Fruit fly (Drosophila melanogaster) whole organism, prepupa: Measurements from ENCODE around the gene obst-G.

Experiments used
- Blimp-1 ChIP-seq: fragments of 200-800 bp; sonication (Bioruptor generic); optimal IDR thresholded peaks from 3 replicates; lab custom pipeline; 2017; ENCODE audit warnings: missing biosample characterization, missing genetic modification characterization, mild to moderate bottlenecking, moderate library complexity, missing genetic modification reagents
- CG10631 ChIP-seq: fragments of 200-800 bp; sonication (Bioruptor generic); optimal IDR thresholded peaks from 2 replicates; lab custom pipeline; 2016; ENCODE audit warnings: missing biosample characterization, missing genetic modification characterization
- CG11294 ChIP-seq: fragments of 200-800 bp; sonication (Bioruptor generic); IDR thresholded peaks from 2 replicates; pipeline ENCODE4 v1.3.6; 2022; ENCODE audit warnings: missing biosample characterization, missing genetic modification characterization
- CG15336 ChIP-seq: fragments of 200-800 bp; sonication (Bioruptor generic); IDR thresholded peaks from 2 replicates; pipeline ENCODE4 v1.3.6; 2022; ENCODE audit warnings: missing biosample characterization, missing genetic modification characterization
- CG1621 ChIP-seq: fragments of 200-800 bp; sonication (Bioruptor generic); optimal IDR thresholded peaks from 3 replicates; lab custom pipeline; 2018; ENCODE audit warnings: missing biosample characterization, mild to moderate bottlenecking, missing genetic modification characterization
- CG16779 ChIP-seq: fragments of 200-800 bp; sonication (Bioruptor generic); optimal IDR thresholded peaks from 3 replicates; lab custom pipeline; 2017; ENCODE audit warnings: missing biosample characterization, mild to moderate bottlenecking, missing genetic modification characterization
- CG31627 ChIP-seq: fragments of 200-800 bp; sonication (Bioruptor generic); optimal IDR thresholded peaks from 3 replicates; lab custom pipeline; 2016; ENCODE audit warnings: missing biosample characterization, missing genetic modification characterization
- CG32006 ChIP-seq: fragments of 200-800 bp; sonication (Bioruptor generic); optimal IDR thresholded peaks from 3 replicates; lab custom pipeline; 2017; ENCODE audit warnings: missing biosample characterization, mild to moderate bottlenecking, missing genetic modification characterization
- CG34406 ChIP-seq: fragments of 200-800 bp; sonication (Bioruptor generic); optimal IDR thresholded peaks from 3 replicates; lab custom pipeline; 2016; ENCODE audit warnings: missing biosample characterization, missing genetic modification characterization
- CG3919 ChIP-seq: fragments of 200-800 bp; sonication (Bioruptor generic); optimal IDR thresholded peaks from 3 replicates; lab custom pipeline; 2016; ENCODE audit warnings: missing biosample characterization, missing genetic modification characterization
- CG4318 ChIP-seq: fragments of 200-800 bp; sonication (Bioruptor generic); optimal IDR thresholded peaks from 3 replicates; lab custom pipeline; 2017; ENCODE audit warnings: missing biosample characterization, mild to moderate bottlenecking, missing genetic modification characterization
- CG6276 ChIP-seq: fragments of 200-800 bp; sonication (Bioruptor generic); optimal IDR thresholded peaks from 2 replicates; lab custom pipeline; 2017; ENCODE audit warnings: missing biosample characterization, mild to moderate bottlenecking, missing genetic modification characterization
- CG8119 ChIP-seq: fragments of 200-800 bp; sonication (Bioruptor generic); IDR thresholded peaks from 3 replicates; pipeline ENCODE4 v1.3.6; 2022; ENCODE audit warnings: missing biosample characterization, missing genetic modification characterization
- CG8632 ChIP-seq: fragments of 200-800 bp; sonication (Bioruptor generic); optimal IDR thresholded peaks from 3 replicates; lab custom pipeline; 2016; ENCODE audit warnings: missing biosample characterization, missing genetic modification characterization
- Eip75B ChIP-seq: fragments of 200-800 bp; sonication (Bioruptor generic); optimal IDR thresholded peaks from 3 replicates; lab custom pipeline; 2016; ENCODE audit warnings: missing biosample characterization, missing genetic modification characterization
- Eip93F ChIP-seq: fragments of 200-800 bp; sonication (Bioruptor generic); optimal IDR thresholded peaks from 2 replicates; lab custom pipeline; 2016; ENCODE audit warnings: missing biosample characterization, mild to moderate bottlenecking, missing genetic modification characterization
- Ets21C ChIP-seq: fragments of 200-800 bp; sonication (Bioruptor generic); optimal IDR thresholded peaks from 3 replicates; lab custom pipeline; 2016; ENCODE audit warnings: missing biosample characterization, missing genetic modification characterization
- Ets96B ChIP-seq: fragments of 200-800 bp; optimal IDR thresholded peaks from 2 replicates; lab custom pipeline; 2019; ENCODE audit warnings: missing biosample characterization, mild to moderate bottlenecking, missing genetic modification characterization, moderate library complexity
- Hr39 ChIP-seq: fragments of 200-800 bp; sonication (Bioruptor generic); optimal IDR thresholded peaks from 2 replicates; lab custom pipeline; 2016; ENCODE audit warnings: missing biosample characterization, missing genetic modification characterization
- OdsH ChIP-seq: fragments of 200-800 bp; sonication (Bioruptor generic); optimal IDR thresholded peaks from 3 replicates; lab custom pipeline; 2016; ENCODE audit warnings: missing biosample characterization, missing genetic modification characterization
- Smox ChIP-seq: fragments of 200-800 bp; sonication (Bioruptor generic); optimal IDR thresholded peaks from 3 replicates; lab custom pipeline; 2016; ENCODE audit warnings: missing biosample characterization, missing genetic modification characterization
- Sox14 ChIP-seq: fragments of 200-800 bp; sonication (Bioruptor generic); optimal IDR thresholded peaks from 3 replicates; lab custom pipeline; 2016; ENCODE audit warnings: missing biosample characterization, missing genetic modification characterization
- Sox15 ChIP-seq: fragments of 200-800 bp; sonication (Bioruptor generic); optimal IDR thresholded peaks from 3 replicates; lab custom pipeline; 2016; ENCODE audit warnings: missing biosample characterization, missing genetic modification characterization
- acj6 ChIP-seq: fragments of 200-800 bp; sonication (Bioruptor generic); optimal IDR thresholded peaks from 3 replicates; lab custom pipeline; 2016; ENCODE audit warnings: missing biosample characterization, missing genetic modification characterization
- cyc ChIP-seq: fragments of 200-800 bp; sonication (Bioruptor generic); optimal IDR thresholded peaks from 3 replicates; lab custom pipeline; 2016; ENCODE audit warnings: missing biosample characterization, missing genetic modification characterization
- dac ChIP-seq: fragments of 200-800 bp; sonication (Bioruptor generic); optimal IDR thresholded peaks from 2 replicates; lab custom pipeline; 2017; ENCODE audit warnings: missing biosample characterization, mild to moderate bottlenecking, missing genetic modification characterization
- fkh ChIP-seq: fragments of 200-800 bp; sonication (Bioruptor generic); optimal IDR thresholded peaks from 3 replicates; lab custom pipeline; 2017; ENCODE audit warnings: missing biosample characterization, mild to moderate bottlenecking, missing genetic modification characterization, moderate library complexity
- lz ChIP-seq: fragments of 200-800 bp; sonication (Bioruptor generic); optimal IDR thresholded peaks from 3 replicates; lab custom pipeline; 2016; ENCODE audit warnings: missing biosample characterization, missing genetic modification characterization
- net ChIP-seq: fragments of 200-800 bp; sonication (Bioruptor generic); optimal IDR thresholded peaks from 3 replicates; lab custom pipeline; 2016; ENCODE audit warnings: missing biosample characterization, missing genetic modification characterization
- pdm3 ChIP-seq: fragments of 200-800 bp; sonication (Bioruptor generic); optimal IDR thresholded peaks from 3 replicates; lab custom pipeline; 2016; ENCODE audit warnings: missing biosample characterization, missing genetic modification characterization
- salr ChIP-seq, 2 experiments: fragments of 200-800 bp; sonication (Bioruptor generic); optimal IDR thresholded peaks; 3 replicates each; lab custom pipeline; 2016 to 2018; ENCODE audit warnings: missing biosample characterization in 2 of 2, missing genetic modification characterization in 2 of 2, mild to moderate bottlenecking in 1 of 2
- spab ChIP-seq: fragments of 200-800 bp; sonication (Bioruptor generic); optimal IDR thresholded peaks from 2 replicates; lab custom pipeline; 2017; ENCODE audit warnings: missing biosample characterization, mild to moderate bottlenecking, missing genetic modification characterization, missing genetic modification reagents
- svp ChIP-seq: fragments of 200-800 bp; sonication (Bioruptor generic); peaks from one replicate; lab custom pipeline; 2016; ENCODE audit warnings: missing biosample characterization, missing genetic modification characterization
- vri ChIP-seq: fragments of 200-800 bp; sonication (Bioruptor generic); optimal IDR thresholded peaks from 3 replicates; lab custom pipeline; 2016; ENCODE audit warnings: missing biosample characterization, mild to moderate bottlenecking, missing genetic modification characterization

The obst-G gene

DNA sequence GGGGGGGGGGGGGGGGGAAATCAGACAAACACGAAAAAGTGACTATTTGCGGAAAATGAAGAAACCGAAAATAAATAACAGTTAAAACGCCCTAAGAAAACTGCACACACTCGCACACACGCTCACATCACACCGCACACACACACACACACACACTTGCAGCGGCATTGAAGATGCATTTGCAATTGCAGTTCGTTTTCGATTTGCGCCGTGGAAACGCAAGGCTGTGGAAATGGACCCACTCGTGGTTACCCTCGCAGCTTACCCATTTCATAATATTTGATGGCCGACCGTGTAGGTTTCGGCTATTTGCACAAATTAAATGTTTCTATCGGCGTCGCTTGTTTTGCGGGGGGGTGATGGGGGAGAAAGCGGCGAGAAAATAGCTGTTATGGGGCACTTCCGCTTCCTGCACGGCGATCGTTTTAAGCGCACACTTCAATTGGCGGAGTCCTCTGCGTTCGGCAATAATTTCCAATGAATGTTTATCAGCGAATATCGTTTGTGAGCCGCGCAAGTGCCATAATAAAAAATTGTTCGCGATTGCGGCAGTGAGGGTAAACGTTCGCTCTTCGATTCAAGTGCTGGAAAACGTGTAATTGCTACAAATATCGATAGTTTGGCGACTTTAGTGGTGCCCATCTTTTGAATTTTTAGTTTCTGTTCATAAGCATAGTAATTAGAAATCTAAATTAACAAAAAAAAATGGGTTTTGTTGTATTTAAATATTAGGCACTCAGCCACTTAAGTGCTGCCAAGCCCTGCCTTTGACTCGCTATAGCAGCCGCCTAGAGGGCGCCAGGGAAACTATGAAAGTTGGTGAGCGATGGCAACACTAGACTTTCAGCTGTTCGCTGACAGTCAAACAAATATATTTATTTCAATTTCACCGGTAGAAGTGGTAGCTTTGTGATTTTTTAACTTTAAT is 49.5 kb upstream of the obst-G start, which contains the start of the genes Pop2 and CG6928 (continued):
- TF ChIP-seq Sox14 (GFP tag; lab: Kevin White, UChicago), result peak; percentile 69
- TF ChIP-seq CG4318 (GFP tag; lab: Kevin White, UChicago), result no peak
- TF ChIP-seq salr (GFP tag; optimal IDR thresholded peaks at IDR 0.05; lab: Kevin White, UChicago), result peak in 1 of 2 experiments; percentile 6
- peak; percentile 26; the same call in 1 of the 2 replicates for TF ChIP-seq CG15336 (GFP tag; lab: Robert Waterston, UW)
- TF ChIP-seq dac (GFP tag; lab: Kevin White, UChicago), result no peak
- TF ChIP-seq Hr39 (GFP tag; lab: Kevin White, UChicago), result peak; percentile 80
- peak; percentile 29 for TF ChIP-seq fkh (GFP tag; lab: Kevin White, UChicago)
- no peak for TF ChIP-seq Ets96B (tag; lab: Kevin White, UChicago)
- TF ChIP-seq CG10631 (GFP tag; lab: Kevin White, UChicago), result peak; percentile 75
- no peak for TF ChIP-seq CG1621 (tag; lab: Kevin White, UChicago)
- TF ChIP-seq lz, result peak; percentile 79
- no peak for TF ChIP-seq CG3919 (GFP tag; lab: Kevin White, UChicago)
- peak; percentile 80 for TF ChIP-seq cyc
- no peak for TF ChIP-seq CG8632
- no peak for TF ChIP-seq spab (GFP tag; lab: Kevin White, UChicago)
- TF ChIP-seq, all 60 proteins: peak for 36

- TF ChIP-seq cyc (peak; percentile 2), CG16779 (no peak)
Measured at dm6 chr3L:11997959-11998358, 44.8 kb upstream of the obst-G start, which contains the start of gene Grip163. TSS of gene Grip163 (minus strand) at chr3L:11998138.

- TF ChIP-seq CG34406 (GFP tag; lab: Kevin White, UChicago) (no peak), Ets21C (GFP tag; lab: Kevin White, UChicago) (no peak), CG31627 (GFP tag; lab: Kevin White, UChicago) (peak; percentile 17), Sox14 (GFP tag; lab: Kevin White, UChicago) (no peak), cyc (peak; percentile 40), OdsH (GFP tag; lab: Kevin White, UChicago) (no peak), vri (GFP tag; lab: Kevin White, UChicago) (no peak), Sox15 (GFP tag; lab: Kevin White, UChicago) (peak; percentile 3), Blimp-1 (GFP tag; lab: Kevin White, UChicago) (no peak)
Measured at dm6 chr3L:11992960-11993359, 39.8 kb upstream of the obst-G start, which contains the start of gene viaf. TSS of gene viaf (minus strand) at chr3L:11993179.

dm6 chr3L:11990436-11990835 is 37.3 kb upstream of the obst-G start, which contains the start of gene CG6931:
TSS of gene CG6931 (plus strand) at chr3L:11990736.
- TF ChIP-seq fkh (GFP tag; lab: Kevin White, UChicago), result no peak
- no peak for TF ChIP-seq salr (GFP tag; optimal IDR thresholded peaks at IDR 0.05; lab: Kevin White, UChicago)
- TF ChIP-seq acj6 (GFP tag; lab: Kevin White, UChicago), result no peak
- TF ChIP-seq net (GFP tag; lab: Kevin White, UChicago), result no peak
- TF ChIP-seq cyc, result no peak
- no peak for TF ChIP-seq CG15336 (GFP tag; lab: Robert Waterston, UW)
- no peak for TF ChIP-seq CG32006
- TF ChIP-seq Eip75B (GFP tag; lab: Kevin White, UChicago), result no peak
- TF ChIP-seq CG6276, result no peak
- TF ChIP-seq pdm3 (GFP tag; lab: Kevin White, UChicago), result no peak
- no peak for TF ChIP-seq CG11294 (GFP tag; lab: Robert Waterston, UW)
- no peak for TF ChIP-seq svp (GFP tag; lab: Kevin White, UChicago)
- TF ChIP-seq CG8632, result no peak
- no peak for TF ChIP-seq Sox14 (GFP tag; lab: Kevin White, UChicago)
- TF ChIP-seq Smox, result no peak
- no peak for TF ChIP-seq CG8119 (GFP tag; lab: Robert Waterston, UW)
- TF ChIP-seq Eip93F (GFP tag; lab: Kevin White, UChicago), result no peak
